Worm (Caenorhabditis elegans) whole organism, late embryonic: ENCODE data around the gene C06H5.8.

Experiments
- ceh-45 ChIP-seq: fragments of 200-800 bp; sonication (Bioruptor generic); IDR thresholded peaks from 2 replicates; pipeline ENCODE4 v1.3.6; 2022; ENCODE audit warnings: missing genetic modification reagents, missing genetic modification characterization, missing compliant biosample characterization
- ceh-9 ChIP-seq: sonication (generic microtip); optimal IDR thresholded peaks from 2 replicates; lab custom pipeline; 2016; ENCODE audit warnings: mild to moderate bottlenecking, missing genetic modification characterization, inconsistent platforms, missing compliant biosample characterization
- elt-2 ChIP-seq: sonication (generic microtip); optimal IDR thresholded peaks from 2 replicates; lab custom pipeline; 2016; ENCODE audit warnings: missing genetic modification reagents, missing genetic modification characterization, missing compliant biosample characterization
- nhr-11 ChIP-seq: fragments of 150-350 bp; optimal IDR thresholded peaks from 2 replicates; lab custom pipeline; 2014; ENCODE audit warnings: missing biosample characterization, missing genetic modification characterization

- TF ChIP-seq elt-2 (tag; lab: Kevin White, UChicago), result no peak
- TF ChIP-seq nhr-11 (tag; lab: Kevin White, UChicago), result no peak
- TF ChIP-seq ceh-9, result no peak
- no peak for TF ChIP-seq ceh-45 (GFP tag; lab: Robert Waterston, UW)
These were observed 37.3 kb downstream of the C06H5.8 start for ce11 chrV:17956109-17956508.
